Worm (Caenorhabditis elegans) whole organism, young adult: ENCODE results near the gene F54C9.3.

ENCODE experiments used
- D2030.7 ChIP-seq: fragments of 200-800 bp; sonication (Bioruptor generic); IDR thresholded peaks from 2 replicates; pipeline ENCODE4 v1.3.6; 2022; ENCODE audit warnings: missing genetic modification reagents, missing genetic modification characterization, missing compliant biosample characterization
- F23B12.7 ChIP-seq: sonication (generic microtip); optimal IDR thresholded peaks from 2 replicates; lab custom pipeline; 2017; ENCODE audit warnings: missing genetic modification characterization, mild to moderate bottlenecking, missing compliant biosample characterization, antibody characterized with exemption, moderate library complexity; ENCODE audit not compliant: insufficient read depth
- F33H1.4 ChIP-seq: fragments of 200-800 bp; sonication (Bioruptor generic); IDR thresholded peaks from 2 replicates; pipeline ENCODE4 v1.3.6; 2022; ENCODE audit warnings: missing genetic modification reagents, missing genetic modification characterization, missing compliant biosample characterization
- F57A8.1 ChIP-seq: fragments of 200-800 bp; sonication (Bioruptor generic); optimal IDR thresholded peaks from 2 replicates; lab custom pipeline; 2018; ENCODE audit warnings: mild to moderate bottlenecking, missing genetic modification characterization, moderate library complexity, missing compliant biosample characterization
- K11D2.4 ChIP-seq: fragments of 200-800 bp; sonication (Bioruptor generic); IDR thresholded peaks from 2 replicates; pipeline ENCODE4 v1.3.6; 2022; ENCODE audit warnings: missing genetic modification reagents, missing genetic modification characterization, missing compliant biosample characterization
- Y95B8A.8 ChIP-seq: fragments of 200-800 bp; sonication (Bioruptor generic); IDR thresholded peaks from 2 replicates; pipeline ENCODE4 v1.3.6; 2022; ENCODE audit warnings: missing genetic modification reagents, missing genetic modification characterization, missing compliant biosample characterization
- ZK185.1 ChIP-seq: sonication (generic microtip); optimal IDR thresholded peaks from 2 replicates; lab custom pipeline; 2016; ENCODE audit warnings: mild to moderate bottlenecking, missing genetic modification characterization, missing compliant biosample characterization; ENCODE audit not compliant: poor library complexity, severe bottlenecking
- ama-1 ChIP-seq, 3 experiments: fragments of 150-350 bp in 1 of 3; sonication (generic microtip) in 2 of 3; optimal IDR thresholded peaks; 2 replicates each; lab custom pipeline; 2014 to 2018; ENCODE audit warnings: missing biosample characterization in 2 of 3, missing genetic modification characterization in 2 of 3, missing genetic modification reagents in 2 of 3
- aptf-2 ChIP-seq: fragments of 200-800 bp; sonication (Bioruptor generic); conservative IDR thresholded peaks from 2 replicates; pipeline ENCODE4 v1.3.6; 2022; ENCODE audit warnings: missing genetic modification reagents, missing genetic modification characterization, missing compliant biosample characterization
- athp-1 ChIP-seq: sonication (generic microtip); optimal IDR thresholded peaks from 2 replicates; lab custom pipeline; 2017; ENCODE audit warnings: mild to moderate bottlenecking, missing genetic modification characterization, missing compliant biosample characterization
- attf-3 ChIP-seq: fragments of 200-800 bp; sonication (Bioruptor generic); conservative IDR thresholded peaks from 2 replicates; pipeline ENCODE4 v1.3.6; 2022; ENCODE audit warnings: missing genetic modification reagents, missing genetic modification characterization, missing compliant biosample characterization
- cebp-1 ChIP-seq, 2 experiments: fragments of 200-800 bp in 1 of 2; sonication (Bioruptor generic) in 1 of 2; sonication (generic microtip) in 1 of 2; IDR thresholded peaks in 1 of 2; optimal IDR thresholded peaks in 1 of 2; 2 replicates each; pipeline versions ENCODE4 v1.3.6 to Lab custom; 2017 to 2022; ENCODE audit warnings: missing compliant biosample characterization in 2 of 2, missing genetic modification characterization in 2 of 2, mild to moderate bottlenecking in 1 of 2, missing genetic modification reagents in 1 of 2, moderate library complexity in 1 of 2
- ceh-40 ChIP-seq: fragments of 200-800 bp; sonication (Bioruptor generic); IDR thresholded peaks from 2 replicates; pipeline ENCODE4 v1.3.6; 2022; ENCODE audit warnings: missing genetic modification characterization, missing compliant biosample characterization
- ceh-79 ChIP-seq: sonication (generic microtip); optimal IDR thresholded peaks from 2 replicates; lab custom pipeline; 2017; ENCODE audit warnings: mild to moderate bottlenecking, missing genetic modification characterization, missing compliant biosample characterization
- efl-1 ChIP-seq: fragments of 150-350 bp; optimal IDR thresholded peaks from 2 replicates; lab custom pipeline; 2014; ENCODE audit warnings: missing biosample characterization, missing genetic modification reagents, missing genetic modification characterization
- lin-35 ChIP-seq, 3 experiments: fragments of 150-350 bp in 2 of 3; sonication (generic microtip) in 1 of 3; optimal IDR thresholded peaks; 2 replicates each; lab custom pipeline; 2014 to 2018; ENCODE audit warnings: missing biosample characterization in 3 of 3, missing genetic modification characterization in 3 of 3, missing genetic modification reagents in 3 of 3
- lin-40 ChIP-seq: sonication (generic microtip); optimal IDR thresholded peaks from 2 replicates; lab custom pipeline; 2016; ENCODE audit warnings: missing genetic modification characterization, mild to moderate bottlenecking, missing compliant biosample characterization, missing genotype, missing genetic modification reagents
- lsl-1 ChIP-seq: fragments of 200-800 bp; sonication (Bioruptor generic); optimal IDR thresholded peaks from 2 replicates; lab custom pipeline; 2018; ENCODE audit warnings: mild to moderate bottlenecking, missing genetic modification characterization, moderate library complexity, missing compliant biosample characterization
- madf-6 ChIP-seq: fragments of 200-800 bp; sonication (Bioruptor generic); IDR thresholded peaks from 2 replicates; pipeline ENCODE4 v1.3.6; 2022; ENCODE audit warnings: missing genetic modification reagents, missing genetic modification characterization, missing compliant biosample characterization
- mcd-1 ChIP-seq: fragments of 200-800 bp; sonication (Bioruptor generic); IDR thresholded peaks from 2 replicates; pipeline ENCODE4 v1.3.6; 2022; ENCODE audit warnings: missing genetic modification reagents, missing genetic modification characterization, missing compliant biosample characterization
- mxl-1 ChIP-seq: sonication (generic microtip); optimal IDR thresholded peaks from 2 replicates; lab custom pipeline; 2016; ENCODE audit warnings: missing genetic modification characterization, missing compliant biosample characterization
- nhr-120 ChIP-seq: fragments of 200-800 bp; sonication (Bioruptor generic); IDR thresholded peaks from 2 replicates; pipeline ENCODE4 v1.3.6; 2022; ENCODE audit warnings: missing genetic modification characterization, missing compliant biosample characterization
- nhr-179 ChIP-seq: sonication (generic microtip); optimal IDR thresholded peaks from 2 replicates; lab custom pipeline; 2016; ENCODE audit warnings: mild to moderate bottlenecking, missing genetic modification characterization, missing compliant biosample characterization
- nhr-27 ChIP-seq: fragments of 200-800 bp; sonication (Bioruptor generic); optimal IDR thresholded peaks from 2 replicates; lab custom pipeline; 2018; ENCODE audit warnings: mild to moderate bottlenecking, missing genetic modification characterization, moderate library complexity, missing compliant biosample characterization
- nhr-80 ChIP-seq: sonication (generic microtip); optimal IDR thresholded peaks from 2 replicates; lab custom pipeline; 2016; ENCODE audit warnings: missing genetic modification characterization, missing compliant biosample characterization
- pbrm-1 ChIP-seq: fragments of 200-800 bp; sonication (Bioruptor generic); IDR thresholded peaks from 2 replicates; pipeline ENCODE4 v1.3.6; 2022; ENCODE audit warnings: missing genetic modification reagents, missing genetic modification characterization, missing compliant biosample characterization
- rec-8 ChIP-seq, 2 experiments: sonication (generic microtip); optimal IDR thresholded peaks; 2 replicates each; lab custom pipeline; 2016; ENCODE audit warnings: mild to moderate bottlenecking in 2 of 2, missing genetic modification characterization in 2 of 2, missing genetic modification reagents in 2 of 2, missing genotype in 2 of 2, missing biosample characterization in 1 of 2, missing compliant biosample characterization in 1 of 2, moderate library complexity in 1 of 2
- rpc-1 ChIP-seq, 2 experiments: fragments of 150-350 bp in 1 of 2; sonication (generic microtip) in 1 of 2; optimal IDR thresholded peaks; 2 replicates each; lab custom pipeline; 2014 to 2018; ENCODE audit warnings: missing biosample characterization in 1 of 2, missing genetic modification characterization in 1 of 2, missing genetic modification reagents in 1 of 2, missing genotype in 1 of 2
- snpc-1.3 ChIP-seq: sonication (generic microtip); optimal IDR thresholded peaks from 2 replicates; lab custom pipeline; 2017; ENCODE audit warnings: missing genetic modification characterization, mild to moderate bottlenecking, missing compliant biosample characterization, antibody characterized with exemption, moderate library complexity, missing genotype, missing genetic modification reagents; ENCODE audit not compliant: insufficient read depth
- snpc-3.4 ChIP-seq: sonication (generic microtip); optimal IDR thresholded peaks from 2 replicates; lab custom pipeline; 2017; ENCODE audit warnings: missing genetic modification characterization, mild to moderate bottlenecking, missing compliant biosample characterization, antibody characterized with exemption, moderate library complexity, missing genotype, missing genetic modification reagents
- snpc-4 ChIP-seq, 5 experiments: fragments of 150-350 bp in 1 of 5; sonication (generic microtip) in 4 of 5; optimal IDR thresholded peaks; 2 replicates each; lab custom pipeline; 2014 to 2018; ENCODE audit warnings: missing genetic modification characterization in 5 of 5, missing biosample characterization in 3 of 5, antibody characterized with exemption in 2 of 5, mild to moderate bottlenecking in 2 of 5, missing compliant biosample characterization in 2 of 5, missing genotype in 2 of 5, moderate library complexity in 2 of 5, missing genetic modification reagents in 1 of 5
- tbp1 ChIP-seq: fragments of 200-800 bp; sonication (Bioruptor generic); optimal IDR thresholded peaks from 2 replicates; lab custom pipeline; 2018; ENCODE audit warnings: mild to moderate bottlenecking, missing genetic modification characterization, missing compliant biosample characterization
- tlf-1 ChIP-seq: fragments of 200-800 bp; sonication (Bioruptor generic); optimal IDR thresholded peaks from 2 replicates; lab custom pipeline; 2018; ENCODE audit warnings: mild to moderate bottlenecking, missing genetic modification characterization, missing compliant biosample characterization
- unc-130 ChIP-seq: sonication (generic microtip); optimal IDR thresholded peaks from 2 replicates; lab custom pipeline; 2016; ENCODE audit warnings: missing genetic modification reagents, missing genetic modification characterization, missing compliant biosample characterization
- xnd-1 ChIP-seq: sonication (generic microtip); optimal IDR thresholded peaks from 2 replicates; lab custom pipeline; 2016; ENCODE audit warnings: missing genotype, missing genetic modification reagents, missing genetic modification characterization, missing compliant biosample characterization
- zfh-2 ChIP-seq: fragments of 200-800 bp; sonication (Bioruptor generic); conservative IDR thresholded peaks from 2 replicates; pipeline ENCODE4 v1.3.6; 2022; ENCODE audit warnings: missing genetic modification reagents, missing genetic modification characterization, missing compliant biosample characterization
- ztf-18 ChIP-seq: sonication (generic microtip); optimal IDR thresholded peaks from 2 replicates; lab custom pipeline; 2016; ENCODE audit warnings: missing genotype, mild to moderate bottlenecking, missing genetic modification characterization, missing compliant biosample characterization
- ztf-25 ChIP-seq: fragments of 200-800 bp; sonication (Bioruptor generic); IDR thresholded peaks from 2 replicates; pipeline ENCODE4 v1.3.6; 2022; ENCODE audit warnings: missing genetic modification reagents, missing genetic modification characterization, missing compliant biosample characterization
- ztf-28 ChIP-seq: fragments of 200-800 bp; sonication (Bioruptor generic); IDR thresholded peaks from 2 replicates; pipeline ENCODE4 v1.3.6; 2022; ENCODE audit warnings: missing genetic modification reagents, missing genetic modification characterization, missing compliant biosample characterization

Gene F54C9.3

DNA sequence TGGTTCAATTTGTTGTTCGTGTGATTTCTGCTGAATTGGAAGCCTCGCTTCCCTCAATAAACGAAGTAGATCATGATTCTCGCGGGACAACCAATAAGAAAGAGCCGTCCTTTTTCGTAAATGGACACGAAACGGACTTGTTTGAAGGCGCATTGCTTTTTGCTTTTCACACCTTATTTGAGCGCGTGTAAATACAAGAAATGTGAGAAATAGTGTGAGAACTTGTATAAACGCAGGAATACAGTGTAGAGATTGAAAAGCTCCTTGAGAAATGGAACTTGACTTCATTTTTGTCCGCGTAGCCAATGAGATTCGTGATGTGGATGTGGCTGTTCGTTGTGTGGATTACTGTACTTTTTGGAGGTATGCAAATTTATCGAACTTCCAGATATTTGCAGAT, 46.0 kb downstream of the F54C9.3 start, which contains the start of gene cht-2:
Gene cht-2, plus strand, starts transcription at position 301 of the 400 bp plus-strand sequence.
- TF ChIP-seq rec-8 (tag; optimal IDR thresholded peaks at IDR 0.05; lab: Kevin White, UChicago) = no peak
- TF ChIP-seq ama-1 (optimal IDR thresholded peaks at IDR 0.05; lab: Kevin White, UChicago) = no peak
- no peak for TF ChIP-seq ama-1 (GFP tag; optimal IDR thresholded peaks at IDR 0.05; lab: Kevin White, UChicago)
- TF ChIP-seq mxl-1 (tag; lab: Kevin White, UChicago) = no peak
- no peak for TF ChIP-seq zfh-2 (GFP tag; lab: Robert Waterston, UW)
- TF ChIP-seq ceh-79 = no peak
- no peak for TF ChIP-seq nhr-179 (tag; lab: Kevin White, UChicago)
- no peak for TF ChIP-seq D2030.7 (GFP tag; lab: Robert Waterston, UW)
- no peak for TF ChIP-seq F57A8.1 (GFP tag; lab: Kevin White, UChicago)
- TF ChIP-seq lin-35 (GFP tag; optimal IDR thresholded peaks at IDR 0.05; lab: Kevin White, UChicago) = no peak

DNA sequence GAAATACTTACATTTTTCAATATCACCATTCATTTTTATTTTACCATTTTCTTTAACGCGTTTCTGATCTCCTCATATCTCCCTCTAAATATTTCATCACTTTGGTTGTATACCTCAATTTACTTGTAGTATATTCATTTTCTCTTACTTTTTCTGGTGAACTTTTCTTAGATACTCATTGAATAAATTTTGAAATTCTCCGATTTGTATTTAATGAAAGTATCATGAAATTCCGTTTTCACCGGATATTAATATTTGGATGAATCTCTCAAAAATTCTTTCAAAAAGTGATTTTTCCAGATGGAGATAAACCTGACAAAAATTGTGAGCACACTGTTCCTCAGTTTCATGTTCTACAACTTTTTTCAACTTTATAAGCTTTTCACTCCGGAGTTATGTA, 48.4 kb downstream of the F54C9.3 start, which contains the start of gene T13H5.8:
Gene T13H5.8, plus strand, starts transcription at position 301 of the 400 bp plus-strand sequence.
- no peak for TF ChIP-seq cebp-1 (GFP tag; IDR thresholded peaks at IDR 0.05; lab: Robert Waterston, UW)
- no peak for TF ChIP-seq cebp-1 (tag; optimal IDR thresholded peaks at IDR 0.05; lab: Kevin White, UChicago)
- TF ChIP-seq ztf-18 (tag; lab: Kevin White, UChicago) = no peak
- TF ChIP-seq lin-35 (GFP tag; optimal IDR thresholded peaks at IDR 0.05; lab: Kevin White, UChicago) = no peak
- TF ChIP-seq nhr-27 (tag; lab: Kevin White, UChicago) = no peak
- TF ChIP-seq athp-1 (tag; lab: Kevin White, UChicago) = no peak
- no peak for TF ChIP-seq zfh-2 (GFP tag; lab: Robert Waterston, UW)

DNA sequence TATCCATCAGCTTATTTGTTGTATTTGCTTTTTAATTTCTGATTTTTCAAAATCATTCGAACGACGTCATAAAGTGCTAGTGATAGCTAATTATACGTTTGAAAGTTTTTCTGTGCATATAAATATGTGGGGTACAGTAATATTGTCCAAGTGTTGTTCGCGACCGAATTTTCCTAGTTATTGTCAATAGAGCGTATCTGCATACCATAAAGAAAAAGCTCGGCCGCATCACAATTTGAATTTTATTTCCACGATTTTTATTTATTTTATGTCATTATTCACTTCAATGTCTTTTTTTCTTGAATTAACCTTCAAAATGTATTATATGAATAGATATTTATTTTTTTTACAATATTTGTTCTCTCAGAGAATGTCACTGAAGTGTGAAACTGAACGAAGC, 49.9 kb downstream of the F54C9.3 start, which contains the start of gene rnh-2:
Gene rnh-2, plus strand, starts transcription at position 368 of the 400 bp plus-strand sequence.
- no peak for TF ChIP-seq snpc-4 (GFP tag; optimal IDR thresholded peaks at IDR 0.05; lab: Kevin White, UChicago)
- peak in 2 of 4 experiments; percentile 57 to 68 for TF ChIP-seq snpc-4 (tag; optimal IDR thresholded peaks at IDR 0.05; lab: Kevin White, UChicago)
- peak; percentile 74 for TF ChIP-seq F23B12.7
- TF ChIP-seq tlf-1 (GFP tag; lab: Kevin White, UChicago) = peak; percentile 54
- TF ChIP-seq aptf-2 (GFP tag; lab: Robert Waterston, UW) = 0 out of 2 replicates have a peak, but pooled peaks have one; percentile 34
- peak; percentile 89 for TF ChIP-seq lsl-1 (GFP tag; lab: Kevin White, UChicago)
- TF ChIP-seq madf-6 (GFP tag; lab: Robert Waterston, UW) = peak; percentile 87
- peak; percentile 64; the same call in 1 of the 2 replicates for TF ChIP-seq ceh-40 (GFP tag; lab: Robert Waterston, UW)
- peak; percentile 57 for TF ChIP-seq ztf-18 (tag; lab: Kevin White, UChicago)
- TF ChIP-seq tbp1 (GFP tag; lab: Kevin White, UChicago) = peak; percentile 55
- 0 out of 2 replicates have a peak, but pooled peaks have one; percentile 15 for TF ChIP-seq attf-3
- peak in 1 of 2 experiments; percentile 39 for TF ChIP-seq rec-8 (tag; optimal IDR thresholded peaks at IDR 0.05; lab: Kevin White, UChicago)
- peak; percentile 94 for TF ChIP-seq mcd-1 (GFP tag; lab: Robert Waterston, UW)
- no peak for TF ChIP-seq nhr-120 (GFP tag; lab: Robert Waterston, UW)
- TF ChIP-seq ztf-25 (GFP tag; lab: Robert Waterston, UW) = peak; percentile 72; the same call in 1 of the 2 replicates
- peak; percentile 65 for TF ChIP-seq F33H1.4 (GFP tag; lab: Robert Waterston, UW)
- no peak for TF ChIP-seq cebp-1 (GFP tag; IDR thresholded peaks at IDR 0.05; lab: Robert Waterston, UW)
- peak; percentile 50 for TF ChIP-seq cebp-1 (tag; optimal IDR thresholded peaks at IDR 0.05; lab: Kevin White, UChicago)
- peak; percentile 37 for TF ChIP-seq efl-1 (GFP tag; lab: Kevin White, UChicago)
- TF ChIP-seq athp-1 (tag; lab: Kevin White, UChicago) = peak; percentile 71
- 0 out of 2 replicates have a peak, but pooled peaks have one; percentile 23 for TF ChIP-seq K11D2.4 (GFP tag; lab: Robert Waterston, UW)
- 0 out of 2 replicates have a peak, but pooled peaks have one; percentile 14 for TF ChIP-seq Y95B8A.8 (GFP tag; lab: Robert Waterston, UW)
- TF ChIP-seq xnd-1 (tag; lab: Kevin White, UChicago) = peak; percentile 37
- peak; percentile 62 for TF ChIP-seq D2030.7 (GFP tag; lab: Robert Waterston, UW)
- peak; percentile 55 for TF ChIP-seq nhr-80 (tag; lab: Kevin White, UChicago)
- TF ChIP-seq ztf-28 = 0 out of 2 replicates have a peak, but pooled peaks have one; percentile 37
- peak; percentile 36 for TF ChIP-seq lin-40
- peak; percentile 88 for TF ChIP-seq unc-130
- TF ChIP-seq pbrm-1 (GFP tag; lab: Robert Waterston, UW) = peak; percentile 67
- peak; percentile 84 for TF ChIP-seq ZK185.1 (tag; lab: Kevin White, UChicago)
- peak; percentile 35 for TF ChIP-seq snpc-3.4
- peak; percentile 53 for TF ChIP-seq snpc-1.3 (tag; lab: Kevin White, UChicago)
- no peak for TF ChIP-seq rpc-1 (optimal IDR thresholded peaks at IDR 0.05; lab: Kevin White, UChicago)
- TF ChIP-seq rpc-1 (tag; optimal IDR thresholded peaks at IDR 0.05; lab: Kevin White, UChicago) = no peak
